Worm (Caenorhabditis elegans): ENCODE results near the gene K02A6.1.

K02A6.1 gene

ce11 chrX:8231858-8232257 is 12.3 kb downstream of the K02A6.1 start, which contains the start of gene K02A6.3:
Gene K02A6.3, minus strand, starts transcription at chrX:8231931.
- TF ChIP-seq Y116A8C.19 (tag; optimal IDR thresholded peaks at IDR 0.05; ENCODE audit: borderline replicate concordance) (no peak), sox-4 (tag; optimal IDR thresholded peaks at IDR 0.05) (peak; percentile 57), blmp-1 (tag; optimal IDR thresholded peaks at IDR 0.05) (peak; percentile 93), ztf-4 (tag; optimal IDR thresholded peaks at IDR 0.05) (peak; percentile 65), zag-1 (tag; optimal IDR thresholded peaks at IDR 0.05) (no peak), efl-3 (GFP tag; optimal IDR thresholded peaks at IDR 0.05) (no peak), jun-1 (tag; optimal IDR thresholded peaks at IDR 0.05) (peak; percentile 77), ama-1 (optimal IDR thresholded peaks at IDR 0.05) (peak; percentile 77), sup-37 (GFP tag; optimal IDR thresholded peaks at IDR 0.05) (peak; percentile 58), mef-2 (tag; optimal IDR thresholded peaks at IDR 0.05) (peak; percentile 85), nhr-20 (tag; optimal IDR thresholded peaks at IDR 0.05) (peak; percentile 98), unc-98 (GFP tag; IDR thresholded peaks at IDR 0.05) (no peak), pag-3 (tag; optimal IDR thresholded peaks at IDR 0.05; ENCODE audit: borderline replicate concordance, insufficient read depth) (no peak), nhr-84 (tag; optimal IDR thresholded peaks at IDR 0.05) (no peak), lin-15B (tag; optimal IDR thresholded peaks at IDR 0.05) (no peak), isw-1 (GFP tag; IDR thresholded peaks at IDR 0.05) (peak; percentile 46; the same call in 1 of the 2 replicates), snpc-4 (tag; optimal IDR thresholded peaks at IDR 0.05) (peak; percentile 74), lin-14 (GFP tag; optimal IDR thresholded peaks at IDR 0.05) (peak; percentile 99), unc-86 (tag; optimal IDR thresholded peaks at IDR 0.05) (peak; percentile 47), ceh-90 (tag; optimal IDR thresholded peaks at IDR 0.05) (no peak), lin-13 (GFP tag; optimal IDR thresholded peaks at IDR 0.05) (peak; percentile 78), fkh-4 (tag; optimal IDR thresholded peaks at IDR 0.05; ENCODE audit: borderline replicate concordance) (peak; percentile 33), ceh-82 (tag; optimal IDR thresholded peaks at IDR 0.05) (peak; percentile 13 to 53 (median 26)), hlh-4 (tag; optimal IDR thresholded peaks at IDR 0.05) (no peak), ceh-63 (GFP tag; optimal IDR thresholded peaks at IDR 0.05) (no peak), vab-15 (tag; optimal IDR thresholded peaks at IDR 0.05) (peak; percentile 38), lin-39 (tag; optimal IDR thresholded peaks at IDR 0.05) (peak; percentile 71), nhr-19 (GFP tag; conservative IDR thresholded peaks at IDR 0.05) (peak; percentile 95), lin-35 (GFP tag; optimal IDR thresholded peaks at IDR 0.05) (peak; percentile 62 to 89), fkh-8 (tag; optimal IDR thresholded peaks at IDR 0.05) (peak; percentile 45), mab-9 (GFP tag; IDR thresholded peaks at IDR 0.05) (peak; percentile 51), zip-4 (GFP tag; optimal IDR thresholded peaks at IDR 0.05) (peak; percentile 44), ets-5 (GFP tag; IDR thresholded peaks at IDR 0.05) (no peak), xbp-1 (tag; optimal IDR thresholded peaks at IDR 0.05) (peak; percentile 77), C34B4.2 (tag; optimal IDR thresholded peaks at IDR 0.05) (no peak), C04F5.9 (tag; optimal IDR thresholded peaks at IDR 0.05) (peak; percentile 47), lir-3 (tag; optimal IDR thresholded peaks at IDR 0.05; ENCODE audit: poor library complexity) (peak; percentile 84), C16A3.4 (tag; optimal IDR thresholded peaks at IDR 0.05) (peak; percentile 90), fkh-10 (GFP tag; optimal IDR thresholded peaks at IDR 0.05) (peak; percentile 14), aha-1 (tag; optimal IDR thresholded peaks at IDR 0.05) (no peak), rnt-1 (tag; optimal IDR thresholded peaks at IDR 0.05) (peak; percentile 91), nhr-28 (tag; optimal IDR thresholded peaks at IDR 0.05) (no peak), hpl-2 (GFP tag; optimal IDR thresholded peaks at IDR 0.05) (peak; percentile 73), grh-1 (GFP tag; IDR thresholded peaks at IDR 0.05) (peak; percentile 83), nhr-237 (tag; optimal IDR thresholded peaks at IDR 0.05) (peak; percentile 43), F16B12.6 (tag; optimal IDR thresholded peaks at IDR 0.05) (peak; percentile 20), skn-1 (tag; optimal IDR thresholded peaks at IDR 0.05) (peak; percentile 62), pax-3 (tag; optimal IDR thresholded peaks at IDR 0.05) (no peak), unc-62 (GFP tag; optimal IDR thresholded peaks at IDR 0.05) (no peak), snu-23 (GFP tag; optimal IDR thresholded peaks at IDR 0.05) (peak; percentile 97), nhr-77 (tag; optimal IDR thresholded peaks at IDR 0.05) (peak; percentile 69), irx-1 (tag; optimal IDR thresholded peaks at IDR 0.05) (peak; percentile 86), elt-3 (tag; optimal IDR thresholded peaks at IDR 0.05) (peak in 3 of 6 experiments; percentile 9 to 92 (median 63)), lsy-2 (tag; optimal IDR thresholded peaks at IDR 0.05) (peak; percentile 81 to 84)

All from whole organism, L1 larva.